Worm (Caenorhabditis elegans) whole organism, L3 larva: ENCODE measurements around the gene clec-52.

Source experiments
- R02D3.7 ChIP-seq: fragments of 150-350 bp; optimal IDR thresholded peaks from 2 replicates; lab custom pipeline; 2014; ENCODE audit warnings: missing biosample characterization, missing genetic modification characterization
- ZK546.5 ChIP-seq: sonication (generic microtip); optimal IDR thresholded peaks from 2 replicates; lab custom pipeline; 2017; ENCODE audit warnings: missing biosample characterization, missing genetic modification characterization
- aly-2 ChIP-seq: fragments of 150-350 bp; optimal IDR thresholded peaks from 2 replicates; lab custom pipeline; 2014; ENCODE audit warnings: missing biosample characterization, missing genetic modification characterization
- ama-1 ChIP-seq: fragments of 150-350 bp; optimal IDR thresholded peaks from 2 replicates; lab custom pipeline; 2018
- daf-12 ChIP-seq: fragments of 150-350 bp; optimal IDR thresholded peaks from 2 replicates; lab custom pipeline; 2014; ENCODE audit warnings: missing biosample characterization, missing genetic modification reagents, missing genetic modification characterization
- elt-2 ChIP-seq: sonication (generic microtip); optimal IDR thresholded peaks from 2 replicates; lab custom pipeline; 2016; ENCODE audit warnings: missing genetic modification reagents, mild to moderate bottlenecking, missing genetic modification characterization, missing compliant biosample characterization
- mdl-1 ChIP-seq: fragments of 150-350 bp; optimal IDR thresholded peaks from 2 replicates; lab custom pipeline; 2014; ENCODE audit warnings: missing biosample characterization, missing genetic modification characterization
- nfya-1 ChIP-seq: sonication (generic microtip); optimal IDR thresholded peaks from 2 replicates; lab custom pipeline; 2017; ENCODE audit warnings: missing genetic modification characterization, mild to moderate bottlenecking, missing compliant biosample characterization, antibody characterized with exemption, moderate library complexity; ENCODE audit not compliant: insufficient read depth
- nhr-11 ChIP-seq: fragments of 150-350 bp; optimal IDR thresholded peaks from 2 replicates; lab custom pipeline; 2014; ENCODE audit warnings: missing biosample characterization, missing genetic modification characterization
- nhr-77 ChIP-seq: fragments of 150-350 bp; optimal IDR thresholded peaks from 2 replicates; lab custom pipeline; 2014; ENCODE audit warnings: missing biosample characterization, missing genetic modification characterization
- pha-4 ChIP-seq: fragments of 150-350 bp; optimal IDR thresholded peaks from 2 replicates; lab custom pipeline; 2014; ENCODE audit warnings: missing biosample characterization, missing genetic modification reagents, missing genetic modification characterization
- pqm-1 ChIP-seq: fragments of 150-350 bp; optimal IDR thresholded peaks from 2 replicates; lab custom pipeline; 2017; ENCODE audit warnings: missing biosample characterization, missing genetic modification characterization, inconsistent platforms
- snpc-4 ChIP-seq: fragments of 150-350 bp; optimal IDR thresholded peaks from 2 replicates; lab custom pipeline; 2014; ENCODE audit warnings: missing biosample characterization, missing genetic modification characterization
- zag-1 ChIP-seq: fragments of 150-350 bp; optimal IDR thresholded peaks from 2 replicates; lab custom pipeline; 2014; ENCODE audit warnings: missing biosample characterization, missing genetic modification characterization

- TF ChIP-seq pha-4 (tag; lab: Kevin White, UChicago), result no peak
- TF ChIP-seq pqm-1 (tag; lab: Kevin White, UChicago), result no peak
- TF ChIP-seq ama-1 (lab: Kevin White, UChicago), result no peak
- TF ChIP-seq snpc-4 (tag; lab: Kevin White, UChicago), result peak; percentile 32
- TF ChIP-seq elt-2 (tag; lab: Kevin White, UChicago), result peak; percentile 8
- no peak for TF ChIP-seq aly-2 (tag; lab: Kevin White, UChicago)
- no peak for TF ChIP-seq ZK546.5 (tag; lab: Kevin White, UChicago)
- TF ChIP-seq nfya-1 (tag; lab: Kevin White, UChicago), result peak; percentile 76
- no peak for TF ChIP-seq daf-12
- TF ChIP-seq R02D3.7 (tag; lab: Kevin White, UChicago), result no peak
- TF ChIP-seq zag-1 (tag; lab: Kevin White, UChicago), result no peak
- no peak for TF ChIP-seq nhr-11 (tag; lab: Kevin White, UChicago)
- no peak for TF ChIP-seq nhr-77 (tag; lab: Kevin White, UChicago)
- TF ChIP-seq mdl-1, result no peak
Measured at ce11 chrIV:8205272-8206098, 36.9 kb upstream of the clec-52 start, which contains the start of gene hgrs-1.
